Worm (Caenorhabditis elegans) whole organism, L2 larva: ENCODE data around the gene F54H12.2.

Source experiments
- fos-1 ChIP-seq: fragments of 150-350 bp; optimal IDR thresholded peaks from 2 replicates; lab custom pipeline; 2014; ENCODE audit warnings: missing biosample characterization, missing genetic modification characterization
- lsy-2 ChIP-seq, 2 experiments: fragments of 150-350 bp in 1 of 2; sonication (generic microtip) in 1 of 2; optimal IDR thresholded peaks; 2 replicates each; lab custom pipeline; 2014 to 2017; ENCODE audit warnings: missing biosample characterization in 2 of 2, missing genetic modification characterization in 2 of 2
- nhr-11 ChIP-seq: fragments of 150-350 bp; optimal IDR thresholded peaks from 2 replicates; lab custom pipeline; 2014; ENCODE audit warnings: missing biosample characterization, missing genetic modification characterization
- unc-39 ChIP-seq: fragments of 150-350 bp; optimal IDR thresholded peaks from 2 replicates; lab custom pipeline; 2014; ENCODE audit warnings: missing biosample characterization, missing genetic modification characterization

- TF ChIP-seq fos-1 = no peak
- no peak for TF ChIP-seq unc-39 (tag; lab: Kevin White, UChicago)
- TF ChIP-seq nhr-11 (tag; lab: Kevin White, UChicago) = no peak
- no peak for TF ChIP-seq lsy-2 (tag; optimal IDR thresholded peaks at IDR 0.05; lab: Kevin White, UChicago)
These were observed 8.3 kb downstream of the F54H12.2 start for ce11 chrIII:7972687-7973086.
